Fruit fly (Drosophila melanogaster): ENCODE measurements around the gene CG32228.

DNA sequence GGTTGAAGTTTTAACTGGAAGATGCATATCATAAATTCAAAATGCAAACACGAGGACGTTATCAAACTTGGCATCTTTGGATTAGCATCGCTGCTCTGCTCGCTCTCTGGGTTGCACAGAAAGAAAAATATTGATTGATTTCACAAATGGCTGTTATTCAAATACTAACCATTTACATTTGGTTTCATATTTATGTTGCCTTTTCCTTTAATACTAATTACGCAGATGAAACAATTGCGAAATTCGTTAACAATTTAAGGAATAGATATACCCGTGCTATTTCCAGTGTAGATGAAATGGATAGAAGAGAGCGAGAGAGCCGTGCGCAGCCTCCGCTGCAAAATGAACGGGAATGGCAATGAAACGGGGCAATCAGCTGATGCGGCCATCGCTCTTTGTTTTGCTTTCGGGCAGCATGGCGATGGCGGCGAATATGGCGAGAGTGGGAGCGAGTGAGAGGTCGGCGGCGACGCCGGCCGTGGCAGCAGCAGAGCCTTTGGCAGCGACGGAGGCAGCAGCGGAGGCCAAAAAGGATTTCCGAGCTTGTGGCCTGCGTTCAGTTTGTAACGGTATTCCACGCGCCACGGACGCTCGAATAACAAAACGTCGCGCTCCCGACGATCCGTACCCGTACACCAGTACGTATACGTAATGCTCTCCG, 18.0 kb upstream of the CG32228 start, which contains the start of gene rdgC:
- TF ChIP-seq Crg-1 (GFP tag; optimal IDR thresholded peaks at IDR 0.05) = peak; percentile 38
- peak; percentile 84 for TF ChIP-seq Hr96 (GFP tag; optimal IDR thresholded peaks at IDR 0.05)
- TF ChIP-seq CG12768 (GFP tag; optimal IDR thresholded peaks at IDR 0.05) = peak; percentile 95
- peak; percentile 35 for TF ChIP-seq cic (GFP tag; optimal IDR thresholded peaks at IDR 0.05)
- TF ChIP-seq CG5204 (GFP tag; optimal IDR thresholded peaks at IDR 0.05) = peak; percentile 90
- TF ChIP-seq bab1 (GFP tag; optimal IDR thresholded peaks at IDR 0.05) = peak; percentile 17
- peak; percentile 74 for TF ChIP-seq CG11617 (GFP tag; optimal IDR thresholded peaks at IDR 0.05)
- TF ChIP-seq Mnt (GFP tag; optimal IDR thresholded peaks at IDR 0.05) = peak; percentile 4
- peak; percentile 93 for TF ChIP-seq CG33017 (tag; optimal IDR thresholded peaks at IDR 0.05)
- peak; percentile 71 for TF ChIP-seq pad (GFP tag; optimal IDR thresholded peaks at IDR 0.05)
- TF ChIP-seq CG7045 (GFP tag; optimal IDR thresholded peaks at IDR 0.05) = peak; percentile 94
- no peak for TF ChIP-seq cnc (optimal IDR thresholded peaks at IDR 0.05)
- TF ChIP-seq CG1620 (GFP tag; optimal IDR thresholded peaks at IDR 0.05) = peak; percentile 22
- TF ChIP-seq ovo (GFP tag; optimal IDR thresholded peaks at IDR 0.05) = peak; percentile 40
